Fruit fly (Drosophila melanogaster) whole organism, embryonic: ENCODE measurements around the gene Pa1.

Source experiments
- Atf3 ChIP-seq: fragments of 200-800 bp; sonication (Bioruptor generic); optimal IDR thresholded peaks from 3 replicates; lab custom pipeline; 2016; ENCODE audit warnings: missing biosample characterization, missing genetic modification characterization
- CG11085 ChIP-seq: fragments of 200-800 bp; sonication (Bioruptor generic); IDR thresholded peaks from 2 replicates; pipeline ENCODE4 v1.3.6; 2022; ENCODE audit warnings: missing biosample characterization, missing genetic modification characterization
- CG12744 ChIP-seq: fragments of 200-800 bp; sonication (Bioruptor generic); optimal IDR thresholded peaks from 2 replicates; lab custom pipeline; 2016; ENCODE audit warnings: missing biosample characterization, missing genetic modification characterization
- CG13287 ChIP-seq: fragments of 200-800 bp; sonication (Bioruptor generic); IDR thresholded peaks from 2 replicates; pipeline ENCODE4 v1.3.6; 2022; ENCODE audit warnings: missing biosample characterization, missing genetic modification characterization; ENCODE audit not compliant: partially characterized antibody
- CG14667 ChIP-seq: fragments of 200-800 bp; sonication (Bioruptor generic); IDR thresholded peaks from 2 replicates; pipeline ENCODE4 v1.3.6; 2022; ENCODE audit warnings: missing biosample characterization, missing genetic modification characterization
- CG14710 ChIP-seq: fragments of 200-800 bp; sonication (Bioruptor generic); optimal IDR thresholded peaks from 3 replicates; lab custom pipeline; 2019; ENCODE audit warnings: missing biosample characterization, mild to moderate bottlenecking, missing genetic modification characterization, moderate library complexity
- CG17802 ChIP-seq: fragments of 200-800 bp; sonication (Bioruptor generic); optimal IDR thresholded peaks from 2 replicates; lab custom pipeline; 2018; ENCODE audit warnings: missing biosample characterization, mild to moderate bottlenecking, missing genetic modification characterization, moderate library complexity
- CG1792 ChIP-seq: fragments of 200-800 bp; sonication (Bioruptor generic); optimal IDR thresholded peaks from 2 replicates; lab custom pipeline; 2016; ENCODE audit warnings: missing biosample characterization, missing genetic modification characterization
- CG18011 ChIP-seq: fragments of 200-800 bp; sonication (Bioruptor generic); optimal IDR thresholded peaks from 2 replicates; lab custom pipeline; 2017; ENCODE audit warnings: missing biosample characterization, missing genetic modification characterization, mild to moderate bottlenecking, moderate library complexity, missing genotype
- CG2712 ChIP-seq: fragments of 200-800 bp; optimal IDR thresholded peaks from 3 replicates; lab custom pipeline; 2019; ENCODE audit warnings: missing biosample characterization, mild to moderate bottlenecking, missing genetic modification characterization, moderate library complexity
- CG3065 ChIP-seq: fragments of 200-800 bp; sonication (Bioruptor generic); optimal IDR thresholded peaks from 2 replicates; lab custom pipeline; 2016; ENCODE audit warnings: missing biosample characterization, missing genetic modification characterization
- CG3995 ChIP-seq: fragments of 200-800 bp; sonication (Bioruptor generic); optimal IDR thresholded peaks from 3 replicates; lab custom pipeline; 2016; ENCODE audit warnings: missing biosample characterization, missing genetic modification characterization
- CG7987 ChIP-seq: fragments of 200-800 bp; sonication (Bioruptor generic); optimal IDR thresholded peaks from 2 replicates; lab custom pipeline; 2018; ENCODE audit warnings: missing biosample characterization, mild to moderate bottlenecking, missing genetic modification characterization, moderate library complexity
- CG9437 ChIP-seq: fragments of 200-800 bp; sonication (Bioruptor generic); optimal IDR thresholded peaks from 2 replicates; lab custom pipeline; 2018; ENCODE audit warnings: missing biosample characterization, mild to moderate bottlenecking, missing genetic modification characterization
- Dek ChIP-seq: fragments of 200-800 bp; sonication (Bioruptor generic); optimal IDR thresholded peaks from 3 replicates; lab custom pipeline; 2019; ENCODE audit warnings: missing biosample characterization, mild to moderate bottlenecking, missing genetic modification characterization, moderate library complexity
- Dfd ChIP-seq, 2 experiments: fragments of >200 bp; optimal IDR thresholded peaks; 2 replicates each; lab custom pipeline; 2017; ENCODE audit warnings: missing biosample characterization in 2 of 2, missing genetic modification characterization in 2 of 2
- Dip2 ChIP-seq: fragments of 200-800 bp; sonication (Bioruptor generic); IDR thresholded peaks from 2 replicates; pipeline ENCODE4 v1.3.6; 2022; ENCODE audit warnings: missing biosample characterization, missing genetic modification characterization
- Dip3 ChIP-seq: fragments of 200-800 bp; sonication (Bioruptor generic); optimal IDR thresholded peaks from 3 replicates; lab custom pipeline; 2016; ENCODE audit warnings: missing biosample characterization, missing genetic modification characterization
- E2f2 ChIP-seq: fragments of 200-800 bp; sonication (Bioruptor generic); IDR thresholded peaks from 2 replicates; pipeline ENCODE4 v1.3.6; 2022; ENCODE audit warnings: missing biosample characterization, missing genetic modification characterization
- ERR ChIP-seq: fragments of 200-800 bp; sonication (Bioruptor generic); optimal IDR thresholded peaks from 2 replicates; lab custom pipeline; 2016; ENCODE audit warnings: missing biosample characterization, missing genetic modification characterization
- Ets97D ChIP-seq: fragments of 200-800 bp; sonication (Bioruptor generic); optimal IDR thresholded peaks from 3 replicates; lab custom pipeline; 2016; ENCODE audit warnings: missing biosample characterization, missing genetic modification characterization
- Fer3 ChIP-seq: fragments of 200-800 bp; sonication (Bioruptor generic); optimal IDR thresholded peaks from 2 replicates; lab custom pipeline; 2018; ENCODE audit warnings: missing biosample characterization, mild to moderate bottlenecking, missing genetic modification characterization, moderate library complexity
- HLH4C ChIP-seq: fragments of 200-800 bp; sonication (Bioruptor generic); IDR thresholded peaks from 3 replicates; pipeline ENCODE4 v1.3.6; 2022; ENCODE audit warnings: missing biosample characterization, missing genetic modification characterization; ENCODE audit not compliant: partially characterized antibody
- Hmr ChIP-seq: fragments of 200-800 bp; sonication (Bioruptor generic); optimal IDR thresholded peaks from 3 replicates; lab custom pipeline; 2017; ENCODE audit warnings: mild to moderate bottlenecking, missing biosample characterization, missing genetic modification reagents, missing genetic modification characterization
- Hr3 ChIP-seq: fragments of 200-800 bp; sonication (Bioruptor generic); optimal IDR thresholded peaks from 3 replicates; lab custom pipeline; 2016; ENCODE audit warnings: missing biosample characterization, missing genetic modification characterization
- Hr51 ChIP-seq, 2 experiments: fragments of 200-800 bp; sonication (Bioruptor generic); optimal IDR thresholded peaks; 2 replicates in 1 of 2; 3 replicates in 1 of 2; lab custom pipeline; 2016 to 2018; ENCODE audit warnings: missing biosample characterization in 2 of 2, missing genetic modification characterization in 2 of 2, mild to moderate bottlenecking in 1 of 2, moderate library complexity in 1 of 2
- Kr ChIP-seq: fragments of 200-800 bp; sonication (Bioruptor generic); optimal IDR thresholded peaks from 2 replicates; lab custom pipeline; 2017; ENCODE audit warnings: missing biosample characterization, mild to moderate bottlenecking, missing genetic modification characterization
- Lpt ChIP-seq: fragments of >200 bp; optimal IDR thresholded peaks from 2 replicates; lab custom pipeline; 2018; ENCODE audit warnings: missing biosample characterization, missing genetic modification characterization
- NC2α ChIP-seq: fragments of 200-800 bp; sonication (Bioruptor generic); optimal IDR thresholded peaks from 2 replicates; lab custom pipeline; 2016; ENCODE audit warnings: missing biosample characterization, missing genetic modification characterization
- Nf-YC ChIP-seq: fragments of 200-800 bp; optimal IDR thresholded peaks from 3 replicates; lab custom pipeline; 2019; ENCODE audit warnings: missing biosample characterization, mild to moderate bottlenecking, missing genetic modification characterization, moderate library complexity
- Rfx ChIP-seq: fragments of 200-800 bp; sonication (Bioruptor generic); IDR thresholded peaks from 2 replicates; pipeline ENCODE4 v1.3.6; 2022; ENCODE audit warnings: missing biosample characterization, missing genetic modification characterization
- Side ChIP-seq: fragments of 200-800 bp; sonication (Bioruptor generic); optimal IDR thresholded peaks from 2 replicates; lab custom pipeline; 2016; ENCODE audit warnings: missing biosample characterization, missing genetic modification characterization
- Sox102F ChIP-seq: fragments of 200-800 bp; sonication (Bioruptor generic); optimal IDR thresholded peaks from 2 replicates; lab custom pipeline; 2018; ENCODE audit warnings: missing biosample characterization, mild to moderate bottlenecking, missing genetic modification characterization, moderate library complexity
- Xbp1 ChIP-seq: fragments of 200-800 bp; sonication (Bioruptor generic); optimal IDR thresholded peaks from 3 replicates; lab custom pipeline; 2016; ENCODE audit warnings: missing biosample characterization, mild to moderate bottlenecking, missing genetic modification characterization
- ara ChIP-seq: fragments of 200-800 bp; sonication (Bioruptor generic); IDR thresholded peaks from 2 replicates; pipeline ENCODE4 v1.3.6; 2022; ENCODE audit warnings: missing biosample characterization, missing genetic modification characterization
- crol ChIP-seq: fragments of 200-800 bp; sonication (Bioruptor generic); IDR thresholded peaks from 2 replicates; pipeline ENCODE4 v1.3.6; 2022; ENCODE audit warnings: missing biosample characterization, missing genetic modification characterization
- dan ChIP-seq: fragments of 200-800 bp; sonication (Bioruptor generic); IDR thresholded peaks from 2 replicates; pipeline ENCODE4 v1.3.6; 2022; ENCODE audit warnings: missing biosample characterization, missing genetic modification characterization
- dmrt99B ChIP-seq: fragments of 200-800 bp; sonication (Bioruptor generic); optimal IDR thresholded peaks from 2 replicates; lab custom pipeline; 2018; ENCODE audit warnings: missing biosample characterization, mild to moderate bottlenecking, missing genetic modification characterization, moderate library complexity
- esg ChIP-seq: fragments of 200-800 bp; sonication (Bioruptor generic); conservative IDR thresholded peaks from 2 replicates; pipeline ENCODE4 v1.3.6; 2022; ENCODE audit warnings: missing biosample characterization, missing genetic modification characterization
- exex ChIP-seq: fragments of 200-800 bp; sonication (Bioruptor generic); optimal IDR thresholded peaks from 4 replicates; lab custom pipeline; 2018; ENCODE audit warnings: missing biosample characterization, mild to moderate bottlenecking, missing genetic modification characterization, moderate library complexity
- grn ChIP-seq: fragments of 200-800 bp; sonication (Bioruptor generic); optimal IDR thresholded peaks from 3 replicates; lab custom pipeline; 2017; ENCODE audit warnings: missing biosample characterization, missing genetic modification characterization
- jumu ChIP-seq: fragments of 200-800 bp; sonication (Bioruptor generic); optimal IDR thresholded peaks from 3 replicates; lab custom pipeline; 2016; ENCODE audit warnings: missing biosample characterization, missing genetic modification characterization
- ken ChIP-seq: fragments of 200-800 bp; sonication (Bioruptor generic); IDR thresholded peaks from 3 replicates; pipeline ENCODE4 v1.3.6; 2022; ENCODE audit warnings: missing biosample characterization, missing genetic modification characterization
- luna ChIP-seq: fragments of 200-800 bp; sonication (Bioruptor generic); optimal IDR thresholded peaks from 2 replicates; lab custom pipeline; 2016; ENCODE audit warnings: missing biosample characterization, missing genetic modification characterization
- pb ChIP-seq: fragments of 200-800 bp; sonication (Bioruptor generic); optimal IDR thresholded peaks from 3 replicates; lab custom pipeline; 2016; ENCODE audit warnings: missing biosample characterization, missing genetic modification characterization
- pros ChIP-seq: fragments of 200-800 bp; sonication (Bioruptor generic); optimal IDR thresholded peaks from 3 replicates; lab custom pipeline; 2019; ENCODE audit warnings: missing biosample characterization, mild to moderate bottlenecking, missing genetic modification characterization, moderate library complexity
- sima ChIP-seq: fragments of 200-800 bp; sonication (Bioruptor generic); optimal IDR thresholded peaks from 2 replicates; lab custom pipeline; 2016; ENCODE audit warnings: missing biosample characterization, missing genetic modification characterization
- stc ChIP-seq: fragments of 200-800 bp; sonication (Bioruptor generic); IDR thresholded peaks from 2 replicates; pipeline ENCODE4 v1.3.6; 2022; ENCODE audit warnings: missing biosample characterization, missing genetic modification characterization
- tap ChIP-seq: fragments of 200-800 bp; optimal IDR thresholded peaks from 3 replicates; lab custom pipeline; 2019; ENCODE audit warnings: missing biosample characterization, mild to moderate bottlenecking, missing genetic modification characterization, moderate library complexity
- tgo ChIP-seq: fragments of 200-800 bp; sonication (Bioruptor generic); IDR thresholded peaks from 3 replicates; pipeline ENCODE4 v1.3.6; 2022; ENCODE audit warnings: missing biosample characterization, missing genetic modification characterization

Gene Pa1

DNA sequence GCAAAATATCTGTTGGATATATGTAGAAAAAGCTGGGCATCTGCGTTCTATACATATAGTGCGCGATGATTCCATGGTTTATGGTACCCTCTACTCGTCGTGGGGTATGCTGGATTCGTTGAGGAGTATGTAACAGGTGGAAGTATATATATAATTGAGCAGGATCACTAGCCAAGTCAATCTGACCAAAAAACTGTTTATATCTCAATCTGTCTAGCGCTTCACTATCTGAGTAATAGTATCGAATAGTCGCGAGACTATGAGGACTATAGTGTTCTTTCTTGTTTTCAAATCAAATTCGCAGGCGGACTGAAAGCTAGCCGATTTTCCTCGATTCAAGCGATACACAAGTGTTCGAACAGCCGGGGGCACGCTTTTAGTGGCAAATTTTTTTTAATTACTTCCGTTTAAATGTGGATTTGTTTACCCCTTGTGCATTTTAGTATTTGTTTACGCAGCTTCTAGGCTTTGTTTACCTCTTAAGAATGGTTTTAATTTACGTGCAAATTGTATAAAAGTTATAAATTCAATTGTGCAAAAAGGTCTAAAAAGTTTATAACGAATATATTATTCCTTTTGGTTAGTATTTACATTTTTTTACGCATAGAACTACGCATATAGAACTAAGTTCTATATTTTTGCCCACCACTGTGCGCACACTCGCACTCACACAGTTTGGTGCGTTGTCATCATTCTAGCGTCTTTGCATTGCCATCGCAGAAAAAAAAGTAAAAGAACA lies 31.8 kb downstream of the Pa1 start (continued):
- TF ChIP-seq Ets97D (GFP tag; lab: Kevin White, UChicago) (peak; percentile 58), Sox102F (GFP tag; lab: Kevin White, UChicago) (peak; percentile 76), Kr (no peak), CG14667 (GFP tag; lab: Robert Waterston, UW) (peak; percentile 80), Rfx (GFP tag; lab: Robert Waterston, UW) (peak; percentile 94), CG11085 (peak; percentile 70), Dek (peak; percentile 50), CG2712 (peak; percentile 75), jumu (GFP tag; lab: Kevin White, UChicago) (peak; percentile 84), CG18011 (GFP tag; lab: Kevin White, UChicago) (peak; percentile 36), CG7987 (GFP tag; lab: Kevin White, UChicago) (no peak), esg (GFP tag; lab: Robert Waterston, UW) (peak; percentile 79), luna (no peak), Lpt (GFP tag; lab: Kevin White, UChicago) (no peak), CG12744 (GFP tag; lab: Kevin White, UChicago) (peak; percentile 67), ERR (GFP tag; lab: Kevin White, UChicago) (peak; percentile 68), CG14710 (tag; lab: Kevin White, UChicago) (peak; percentile 53), ken (GFP tag; lab: Robert Waterston, UW) (peak; percentile 84), Hr3 (peak; percentile 60), dan (GFP tag; lab: Robert Waterston, UW) (peak; percentile 60; the same call in 1 of the 2 replicates), pb (GFP tag; lab: Kevin White, UChicago) (peak; percentile 79), dmrt99B (peak; percentile 80), Hr51 (GFP tag; optimal IDR thresholded peaks at IDR 0.05; lab: Kevin White, UChicago) (peak; percentile 72 to 76), tap (tag; lab: Kevin White, UChicago) (peak; percentile 49), stc (GFP tag; lab: Robert Waterston, UW) (peak; percentile 82), CG1792 (peak; percentile 70), Fer3 (tag; lab: Kevin White, UChicago) (peak; percentile 85), Dip2 (GFP tag; lab: Robert Waterston, UW) (no peak), CG3995 (GFP tag; lab: Kevin White, UChicago) (peak; percentile 13), CG9437 (GFP tag; lab: Kevin White, UChicago) (peak; percentile 62), HLH4C (GFP tag; lab: Robert Waterston, UW) (no peak), Dfd (GFP tag; optimal IDR thresholded peaks at IDR 0.05; lab: Kevin White, UChicago) (no peak), NC2α (GFP tag; lab: Kevin White, UChicago) (peak; percentile 31), Xbp1 (GFP tag; lab: Kevin White, UChicago) (peak; percentile 78), Hmr (GFP tag; lab: Kevin White, UChicago) (peak; percentile 84), CG13287 (no peak), pros (GFP tag; lab: Kevin White, UChicago) (no peak), exex (peak; percentile 19), ara (GFP tag; lab: Robert Waterston, UW) (peak; percentile 65), Atf3 (GFP tag; lab: Kevin White, UChicago) (peak; percentile 57), sima (GFP tag; lab: Kevin White, UChicago) (no peak), crol (GFP tag; lab: Robert Waterston, UW) (peak; percentile 41), CG17802 (tag; lab: Kevin White, UChicago) (peak; percentile 47), Dip3 (GFP tag; lab: Kevin White, UChicago) (peak; percentile 84), E2f2 (GFP tag; lab: Robert Waterston, UW) (peak; percentile 59), Side (peak; percentile 61), Nf-YC (peak; percentile 65), grn (GFP tag; lab: Kevin White, UChicago) (no peak), CG3065 (GFP tag; lab: Kevin White, UChicago) (peak; percentile 47), tgo (peak; percentile 86)
